Worm (Caenorhabditis elegans) whole organism, mixed stage, embryonic: Measurements from ENCODE around the gene T22D1.1.

Source experiments
- M03D4.4 ChIP-seq: sonication (generic microtip); optimal IDR thresholded peaks from 2 replicates; lab custom pipeline; 2017; ENCODE audit warnings: mild to moderate bottlenecking, missing genetic modification characterization, missing compliant biosample characterization
- bed-3 ChIP-seq: fragments of 200-800 bp; sonication (Bioruptor generic); optimal IDR thresholded peaks from 3 replicates; lab custom pipeline; 2018; ENCODE audit warnings: mild to moderate bottlenecking, missing genetic modification characterization, moderate library complexity, missing compliant biosample characterization
- blmp-1 ChIP-seq: fragments of 150-350 bp; optimal IDR thresholded peaks from 2 replicates; lab custom pipeline; 2014; ENCODE audit warnings: missing biosample characterization, missing genetic modification characterization
- ceh-43 ChIP-seq: fragments of 200-800 bp; sonication (Bioruptor generic); optimal IDR thresholded peaks from 2 replicates; lab custom pipeline; 2018; ENCODE audit warnings: mild to moderate bottlenecking, missing genetic modification characterization, moderate library complexity, missing compliant biosample characterization
- ces-1 ChIP-seq: fragments of 150-350 bp; optimal IDR thresholded peaks from 2 replicates; lab custom pipeline; 2014; ENCODE audit warnings: missing biosample characterization, missing genetic modification reagents, missing genetic modification characterization
- cnd-1 ChIP-seq: fragments of 200-800 bp; sonication (Bioruptor generic); optimal IDR thresholded peaks from 2 replicates; lab custom pipeline; 2018; ENCODE audit warnings: mild to moderate bottlenecking, missing genetic modification characterization, missing compliant biosample characterization
- drap-1 ChIP-seq: fragments of 200-800 bp; sonication (Bioruptor generic); optimal IDR thresholded peaks from 3 replicates; lab custom pipeline; 2018; ENCODE audit warnings: mild to moderate bottlenecking, missing genetic modification characterization, missing compliant biosample characterization
- elt-1 ChIP-seq: sonication (generic microtip); optimal IDR thresholded peaks from 2 replicates; lab custom pipeline; 2017; ENCODE audit warnings: missing genetic modification characterization, mild to moderate bottlenecking, missing compliant biosample characterization, antibody characterized with exemption, moderate library complexity, borderline replicate concordance; ENCODE audit not compliant: insufficient read depth
- elt-3 ChIP-seq: fragments of 150-350 bp; optimal IDR thresholded peaks from 2 replicates; lab custom pipeline; 2014; ENCODE audit warnings: missing biosample characterization, missing genetic modification characterization
- flh-1 ChIP-seq: fragments of 200-800 bp; sonication (Bioruptor generic); optimal IDR thresholded peaks from 2 replicates; lab custom pipeline; 2018; ENCODE audit warnings: mild to moderate bottlenecking, missing genetic modification characterization, moderate library complexity, missing compliant biosample characterization
- ham-2 ChIP-seq: fragments of 200-800 bp; sonication (Bioruptor generic); optimal IDR thresholded peaks from 2 replicates; lab custom pipeline; 2018; ENCODE audit warnings: mild to moderate bottlenecking, missing genetic modification characterization, missing compliant biosample characterization
- hlh-1 ChIP-seq: fragments of 150-350 bp; optimal IDR thresholded peaks from 2 replicates; lab custom pipeline; 2014; ENCODE audit warnings: missing biosample characterization, missing genetic modification reagents, missing genetic modification characterization
- lin-13 ChIP-seq: fragments of 150-350 bp; optimal IDR thresholded peaks from 2 replicates; lab custom pipeline; 2014; ENCODE audit warnings: missing biosample characterization, missing genetic modification characterization
- lsy-2 ChIP-seq: fragments of 150-350 bp; optimal IDR thresholded peaks from 2 replicates; lab custom pipeline; 2014; ENCODE audit warnings: missing biosample characterization, missing genetic modification characterization
- mep-1 ChIP-seq: fragments of 150-350 bp; optimal IDR thresholded peaks from 2 replicates; lab custom pipeline; 2017; ENCODE audit warnings: missing biosample characterization, missing genetic modification reagents, missing genetic modification characterization, inconsistent platforms
- nhr-12 ChIP-seq: fragments of 150-350 bp; optimal IDR thresholded peaks from 2 replicates; lab custom pipeline; 2014; ENCODE audit warnings: missing biosample characterization, missing genetic modification characterization
- nhr-2 ChIP-seq: fragments of 150-350 bp; optimal IDR thresholded peaks from 2 replicates; lab custom pipeline; 2014; ENCODE audit warnings: missing biosample characterization, missing genetic modification characterization
- nhr-237 ChIP-seq: fragments of 150-350 bp; optimal IDR thresholded peaks from 2 replicates; lab custom pipeline; 2014; ENCODE audit warnings: missing biosample characterization, missing genetic modification characterization
- nhr-28 ChIP-seq: fragments of 150-350 bp; optimal IDR thresholded peaks from 2 replicates; lab custom pipeline; 2014; ENCODE audit warnings: missing biosample characterization, missing genetic modification characterization
- pha-4 ChIP-seq: fragments of 150-350 bp; optimal IDR thresholded peaks from 2 replicates; lab custom pipeline; 2018; ENCODE audit warnings: missing biosample characterization, missing genetic modification reagents, missing genetic modification characterization
- sem-2 ChIP-seq: fragments of 200-800 bp; sonication (Bioruptor generic); optimal IDR thresholded peaks from 2 replicates; lab custom pipeline; 2018; ENCODE audit warnings: mild to moderate bottlenecking, missing genetic modification characterization, missing compliant biosample characterization
- sptf-1 ChIP-seq: sonication (generic microtip); optimal IDR thresholded peaks from 2 replicates; lab custom pipeline; 2017; ENCODE audit warnings: mild to moderate bottlenecking, missing genetic modification characterization, moderate library complexity, missing compliant biosample characterization
- tbx-8 ChIP-seq: fragments of 200-800 bp; sonication (Bioruptor generic); optimal IDR thresholded peaks from 2 replicates; lab custom pipeline; 2018; ENCODE audit warnings: mild to moderate bottlenecking, missing genetic modification characterization, moderate library complexity, missing compliant biosample characterization
- unc-120 ChIP-seq: sonication (generic microtip); optimal IDR thresholded peaks from 2 replicates; lab custom pipeline; 2017; ENCODE audit warnings: missing genetic modification characterization, missing compliant biosample characterization; ENCODE audit not compliant: poor library complexity, severe bottlenecking
- unc-39 ChIP-seq: fragments of 150-350 bp; optimal IDR thresholded peaks from 2 replicates; lab custom pipeline; 2014; ENCODE audit warnings: missing biosample characterization, missing genetic modification characterization
- unc-62 ChIP-seq: fragments of 150-350 bp; optimal IDR thresholded peaks from 2 replicates; lab custom pipeline; 2014; ENCODE audit warnings: missing biosample characterization, missing genetic modification reagents, missing genetic modification characterization
- zip-8 ChIP-seq: fragments of 150-350 bp; optimal IDR thresholded peaks from 2 replicates; lab custom pipeline; 2014; ENCODE audit warnings: missing biosample characterization, missing genetic modification characterization

The T22D1.1 gene

DNA sequence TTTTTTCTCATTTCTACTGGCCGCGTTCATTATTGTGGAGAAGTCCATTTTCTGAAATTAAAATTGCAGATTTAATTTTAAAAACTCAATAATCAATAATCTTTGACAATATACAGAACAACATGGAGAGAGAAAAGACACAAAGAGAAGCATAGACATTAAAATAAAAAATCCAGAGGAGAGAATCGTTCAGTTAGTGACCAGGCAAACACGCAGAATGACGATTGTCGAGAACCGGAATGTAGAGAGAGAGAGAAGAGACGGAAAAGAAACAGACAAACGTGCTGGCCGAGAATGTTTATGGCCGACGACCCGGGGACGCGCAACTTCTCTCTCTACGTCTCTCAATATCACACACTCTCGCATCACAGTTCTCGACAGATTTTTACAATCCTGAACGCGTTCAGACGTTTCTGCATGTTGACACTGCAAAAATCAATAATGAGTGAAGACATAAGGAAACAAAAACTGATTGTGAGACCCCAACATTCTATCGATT is 35.5 kb upstream of the T22D1.1 start, which contains the start of the genes T05A12.3 and T05A12.4:
TSS of gene T05A12.3 (minus strand) at position 51 of the 499 bp plus-strand sequence.
TSS of gene T05A12.4 (plus strand) at position 348 of the 499 bp plus-strand sequence.
- TF ChIP-seq ces-1 (GFP tag; lab: Kevin White, UChicago) = peak; percentile 5
- TF ChIP-seq lsy-2 (tag; lab: Kevin White, UChicago) = peak; percentile 24
- TF ChIP-seq drap-1 (GFP tag; lab: Kevin White, UChicago) = peak; percentile 27
- no peak for TF ChIP-seq cnd-1 (tag; lab: Kevin White, UChicago)
- no peak for TF ChIP-seq nhr-28 (tag; lab: Kevin White, UChicago)

DNA sequence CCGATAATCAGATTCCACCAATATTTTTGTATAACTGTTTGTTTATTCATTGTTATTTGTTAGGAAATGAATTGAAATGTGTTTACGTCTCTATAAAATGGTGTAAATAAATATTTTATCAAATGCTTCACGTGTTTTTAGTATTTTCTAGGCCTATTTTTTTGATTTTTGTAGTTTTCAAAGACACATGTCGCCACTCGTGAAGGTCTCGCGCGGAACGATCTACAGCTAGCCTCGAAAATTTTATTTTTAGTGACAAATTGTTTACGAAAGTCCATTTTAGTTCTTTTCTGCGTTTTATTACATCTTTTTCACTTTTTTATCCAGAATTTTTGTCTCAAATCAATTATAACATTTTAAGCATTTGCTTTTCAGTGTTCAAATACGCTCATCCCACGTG is 19.6 kb upstream of the T22D1.1 start, which contains the start of gene T22D1.5:
TSS of gene T22D1.5 (plus strand) at position 376 of the 400 bp plus-strand sequence.
- TF ChIP-seq ces-1 (GFP tag; lab: Kevin White, UChicago) (no peak), nhr-2 (tag; lab: Kevin White, UChicago) (no peak), flh-1 (GFP tag; lab: Kevin White, UChicago) (no peak), sptf-1 (no peak), ham-2 (GFP tag; lab: Kevin White, UChicago) (no peak), blmp-1 (tag; lab: Kevin White, UChicago) (no peak)

ce11 chrIV:6904606-6905005 is 18.6 kb upstream of the T22D1.1 start:
- TF ChIP-seq lin-13 (tag; lab: Kevin White, UChicago) = no peak
- TF ChIP-seq mep-1 = no peak
- TF ChIP-seq M03D4.4 (tag; lab: Kevin White, UChicago) = no peak
- TF ChIP-seq nhr-2 (tag; lab: Kevin White, UChicago) = no peak
- TF ChIP-seq zip-8 = no peak
- TF ChIP-seq flh-1 (GFP tag; lab: Kevin White, UChicago) = no peak
- no peak for TF ChIP-seq ham-2 (GFP tag; lab: Kevin White, UChicago)
- TF ChIP-seq elt-1 (tag; lab: Kevin White, UChicago) = no peak
- TF ChIP-seq sem-2 (GFP tag; lab: Kevin White, UChicago) = no peak
- TF ChIP-seq tbx-8 (GFP tag; lab: Kevin White, UChicago) = no peak

ce11 chrIV:6905428-6905827 is 17.7 kb upstream of the T22D1.1 start:
- no peak for TF ChIP-seq nhr-28 (tag; lab: Kevin White, UChicago)
- no peak for TF ChIP-seq unc-120 (tag; lab: Kevin White, UChicago)
- no peak for TF ChIP-seq ceh-43 (GFP tag; lab: Kevin White, UChicago)
- no peak for TF ChIP-seq pha-4 (tag; lab: Kevin White, UChicago)
- TF ChIP-seq blmp-1 (tag; lab: Kevin White, UChicago) = no peak
- TF ChIP-seq elt-3 (tag; lab: Kevin White, UChicago) = no peak
- TF ChIP-seq, all 35 proteins: peak for 0

- TF ChIP-seq hlh-1 = no peak
- no peak for TF ChIP-seq ham-2 (GFP tag; lab: Kevin White, UChicago)
- no peak for TF ChIP-seq lin-13 (tag; lab: Kevin White, UChicago)
- no peak for TF ChIP-seq bed-3 (GFP tag; lab: Kevin White, UChicago)
- TF ChIP-seq elt-3 (tag; lab: Kevin White, UChicago) = no peak
- no peak for TF ChIP-seq nhr-12 (tag; lab: Kevin White, UChicago)
- TF ChIP-seq flh-1 (GFP tag; lab: Kevin White, UChicago) = no peak
- TF ChIP-seq unc-62 (GFP tag; lab: Kevin White, UChicago) = no peak
- no peak for TF ChIP-seq nhr-237
- TF ChIP-seq unc-39 (tag; lab: Kevin White, UChicago) = no peak
- TF ChIP-seq M03D4.4 (tag; lab: Kevin White, UChicago) = no peak
Measured at ce11 chrIV:6905947-6906489, 17.2 kb upstream of the T22D1.1 start, which contains the start of the genes T22D1.17 and T22D1.8. T22D1.17 (plus strand) TSS chrIV:6905997. T22D1.8 (minus strand) TSS chrIV:6906348.

ce11 chrIV:6907487-6907886 is 15.7 kb upstream of the T22D1.1 start:
- TF ChIP-seq mep-1 (no peak), nhr-12 (tag; lab: Kevin White, UChicago) (no peak), ceh-43 (GFP tag; lab: Kevin White, UChicago) (no peak), nhr-28 (tag; lab: Kevin White, UChicago) (no peak)
